Worm (Caenorhabditis elegans) whole organism, L4 larva: Measurements from ENCODE around the gene gpx-4.
A peak's percentile ranks its signal among the peaks of the same experiment; 100 is the strongest.

Source experiments
- D1046.2 ChIP-seq: fragments of 200-800 bp; sonication (Bioruptor generic); IDR thresholded peaks from 2 replicates; pipeline ENCODE4 v1.3.6; 2022; ENCODE audit warnings: missing genetic modification characterization, missing compliant biosample characterization
- F10B5.3 ChIP-seq: sonication (generic microtip); optimal IDR thresholded peaks from 2 replicates; lab custom pipeline; 2016; ENCODE audit warnings: mild to moderate bottlenecking, missing genetic modification characterization, missing compliant biosample characterization
- F44E2.7 ChIP-seq: fragments of 200-800 bp; sonication (Bioruptor generic); IDR thresholded peaks from 2 replicates; pipeline ENCODE4 v2.1.2; 2022; ENCODE audit warnings: missing genetic modification characterization, missing compliant biosample characterization
- R02D3.7 ChIP-seq: fragments of 150-350 bp; sonication (generic microtip); optimal IDR thresholded peaks from 3 replicates; lab custom pipeline; 2014; ENCODE audit warnings: missing biosample characterization, missing genetic modification characterization
- Y105C5A.15 ChIP-seq: fragments of 200-800 bp; sonication (Bioruptor generic); IDR thresholded peaks from 2 replicates; pipeline ENCODE4 v1.3.6; 2022; ENCODE audit warnings: missing genetic modification characterization, missing compliant biosample characterization
- Y48G9A.11 ChIP-seq: fragments of 200-800 bp; sonication (Bioruptor generic); IDR thresholded peaks from 2 replicates; pipeline ENCODE4 v1.3.6; 2022; ENCODE audit warnings: missing genetic modification reagents, missing genetic modification characterization, missing compliant biosample characterization
- Y5F2A.4 ChIP-seq: fragments of 200-800 bp; sonication (Bioruptor generic); optimal IDR thresholded peaks from 2 replicates; lab custom pipeline; 2018; ENCODE audit warnings: mild to moderate bottlenecking, missing genetic modification characterization, missing compliant biosample characterization
- ZK337.2 ChIP-seq: fragments of 200-800 bp; sonication (Bioruptor generic); IDR thresholded peaks from 2 replicates; pipeline ENCODE4 v1.3.6; 2022; ENCODE audit warnings: missing genetic modification reagents, missing genetic modification characterization, missing compliant biosample characterization
- ZK546.5 ChIP-seq, 2 experiments: sonication (generic microtip); optimal IDR thresholded peaks; 2 replicates each; lab custom pipeline; 2017; ENCODE audit warnings: missing biosample characterization in 2 of 2, missing genetic modification characterization in 2 of 2
- aha-1 ChIP-seq: fragments of 150-350 bp; peaks from one replicate; lab custom pipeline; 2014; ENCODE audit warnings: missing biosample characterization, missing genetic modification characterization
- arid-1 ChIP-seq: fragments of 200-800 bp; sonication (Bioruptor generic); conservative IDR thresholded peaks from 2 replicates; pipeline ENCODE4 v1.3.6; 2022; ENCODE audit warnings: missing genetic modification reagents, missing genetic modification characterization, missing compliant biosample characterization
- attf-4 ChIP-seq: sonication (generic microtip); optimal IDR thresholded peaks from 3 replicates; lab custom pipeline; 2017; ENCODE audit warnings: missing biosample characterization, missing genetic modification characterization
- ceh-28 ChIP-seq: fragments of 150-350 bp; optimal IDR thresholded peaks from 2 replicates; lab custom pipeline; 2014; ENCODE audit warnings: missing biosample characterization, missing genetic modification reagents, missing genetic modification characterization
- ceh-44 ChIP-seq: fragments of 200-800 bp; sonication (Bioruptor generic); IDR thresholded peaks from 2 replicates; pipeline ENCODE4 v1.3.6; 2022; ENCODE audit warnings: missing genetic modification reagents, missing genetic modification characterization, missing compliant biosample characterization
- ces-1 ChIP-seq: fragments of 150-350 bp; sonication (generic microtip); optimal IDR thresholded peaks from 4 replicates; lab custom pipeline; 2014; ENCODE audit warnings: missing biosample characterization, missing genetic modification reagents, missing genetic modification characterization
- ctbp-1 ChIP-seq: fragments of 200-800 bp; sonication (Bioruptor generic); IDR thresholded peaks from 2 replicates; pipeline ENCODE4 v1.3.6; 2022; ENCODE audit warnings: missing genetic modification reagents, missing genetic modification characterization, missing compliant biosample characterization
- daf-12 ChIP-seq: fragments of 150-350 bp; optimal IDR thresholded peaks from 2 replicates; lab custom pipeline; 2014; ENCODE audit warnings: missing biosample characterization, missing genetic modification reagents, missing genetic modification characterization
- daf-16 ChIP-seq, 3 experiments: sonication (generic microtip); optimal IDR thresholded peaks; 2 replicates each; lab custom pipeline; 2016 to 2017; ENCODE audit warnings: missing genetic modification characterization in 3 of 3, missing genetic modification reagents in 3 of 3, mild to moderate bottlenecking in 2 of 3, missing compliant biosample characterization in 2 of 3, missing biosample characterization in 1 of 3, moderate library complexity in 1 of 3
- dve-1 ChIP-seq: sonication (generic microtip); optimal IDR thresholded peaks from 2 replicates; lab custom pipeline; 2017; ENCODE audit warnings: antibody characterized with exemption, mild to moderate bottlenecking, missing genetic modification characterization, missing compliant biosample characterization; ENCODE audit not compliant: insufficient read depth
- fkh-10 ChIP-seq: fragments of 150-350 bp; optimal IDR thresholded peaks from 2 replicates; lab custom pipeline; 2014; ENCODE audit warnings: missing biosample characterization, missing genetic modification reagents, missing genetic modification characterization
- fos-1 ChIP-seq: fragments of 150-350 bp; optimal IDR thresholded peaks from 2 replicates; lab custom pipeline; 2014; ENCODE audit warnings: missing biosample characterization, missing genetic modification characterization
- hlh-30 ChIP-seq: sonication (generic microtip); optimal IDR thresholded peaks from 2 replicates; lab custom pipeline; 2017; ENCODE audit warnings: antibody characterized with exemption, mild to moderate bottlenecking, missing genetic modification characterization, missing compliant biosample characterization; ENCODE audit not compliant: insufficient read depth
- jun-1 ChIP-seq: fragments of 150-350 bp; optimal IDR thresholded peaks from 2 replicates; lab custom pipeline; 2014; ENCODE audit warnings: missing biosample characterization, missing genetic modification reagents, missing genetic modification characterization
- lim-7 ChIP-seq: fragments of 200-800 bp; sonication (Bioruptor generic); IDR thresholded peaks from 2 replicates; pipeline ENCODE4 v1.3.6; 2022; ENCODE audit warnings: missing genetic modification characterization, missing compliant biosample characterization
- lin-38 ChIP-seq: fragments of 200-800 bp; sonication (Bioruptor generic); IDR thresholded peaks from 2 replicates; pipeline ENCODE4 v1.3.6; 2022; ENCODE audit warnings: missing genetic modification reagents, missing genetic modification characterization, missing compliant biosample characterization
- lin-39 ChIP-seq: fragments of 150-350 bp; optimal IDR thresholded peaks from 2 replicates; lab custom pipeline; 2014; ENCODE audit warnings: missing biosample characterization, missing genetic modification reagents, missing genetic modification characterization
- madf-5 ChIP-seq, 2 experiments: fragments of 200-800 bp; sonication (Bioruptor generic); IDR thresholded peaks; 2 replicates each; pipeline ENCODE4 v1.3.6; 2022; ENCODE audit warnings: missing compliant biosample characterization in 2 of 2, missing genetic modification characterization in 2 of 2
- mdt-29 ChIP-seq: fragments of 200-800 bp; sonication (Bioruptor generic); IDR thresholded peaks from 2 replicates; pipeline ENCODE4 v1.3.6; 2022; ENCODE audit warnings: missing genetic modification reagents, missing genetic modification characterization, missing compliant biosample characterization
- mxl-2 ChIP-seq: fragments of 200-800 bp; sonication (Bioruptor generic); conservative IDR thresholded peaks from 2 replicates; pipeline ENCODE4 v1.3.6; 2022; ENCODE audit warnings: missing genetic modification reagents, missing genetic modification characterization, missing compliant biosample characterization
- nhr-102 ChIP-seq: sonication (generic microtip); optimal IDR thresholded peaks from 2 replicates; lab custom pipeline; 2016; ENCODE audit warnings: mild to moderate bottlenecking, missing genetic modification characterization, moderate library complexity, missing compliant biosample characterization
- nhr-25 ChIP-seq: sonication (generic microtip); optimal IDR thresholded peaks from 2 replicates; lab custom pipeline; 2017; ENCODE audit warnings: missing genetic modification characterization, mild to moderate bottlenecking, missing compliant biosample characterization, antibody characterized with exemption, moderate library complexity, borderline replicate concordance; ENCODE audit not compliant: insufficient read depth
- nhr-42 ChIP-seq: fragments of 200-800 bp; sonication (Bioruptor generic); IDR thresholded peaks from 2 replicates; pipeline ENCODE4 v1.3.6; 2022; ENCODE audit warnings: missing genetic modification characterization, missing compliant biosample characterization
- nhr-77 ChIP-seq: fragments of 150-350 bp; optimal IDR thresholded peaks from 2 replicates; lab custom pipeline; 2014; ENCODE audit warnings: missing biosample characterization, missing genetic modification characterization
- pha-4 ChIP-seq, 2 experiments: fragments of 150-350 bp in 1 of 2; fragments of 200-800 bp in 1 of 2; sonication (Bioruptor generic) in 1 of 2; IDR thresholded peaks in 1 of 2; optimal IDR thresholded peaks in 1 of 2; 2 replicates each; pipeline versions ENCODE4 v1.3.6 to Lab custom; 2014 to 2022; ENCODE audit warnings: missing genetic modification characterization in 2 of 2, missing genetic modification reagents in 2 of 2, missing biosample characterization in 1 of 2, missing compliant biosample characterization in 1 of 2
- pqm-1 ChIP-seq: sonication (generic microtip); optimal IDR thresholded peaks from 2 replicates; lab custom pipeline; 2017; ENCODE audit warnings: missing biosample characterization, missing genetic modification characterization
- rbr-2 ChIP-seq: sonication (generic microtip); optimal IDR thresholded peaks from 2 replicates; lab custom pipeline; 2016; ENCODE audit warnings: missing genotype, missing genetic modification characterization, missing compliant biosample characterization
- saeg-2 ChIP-seq: fragments of 200-800 bp; sonication (Bioruptor generic); IDR thresholded peaks from 2 replicates; pipeline ENCODE4 v1.3.6; 2022; ENCODE audit warnings: missing genetic modification reagents, missing genetic modification characterization, missing compliant biosample characterization
- snpc-1.2 ChIP-seq: fragments of 200-800 bp; sonication (Bioruptor generic); IDR thresholded peaks from 2 replicates; pipeline ENCODE4 v1.3.6; 2022; ENCODE audit warnings: missing genetic modification reagents, missing genetic modification characterization, missing compliant biosample characterization
- unc-62 ChIP-seq, 3 experiments: fragments of 150-350 bp in 1 of 3; sonication (generic microtip); optimal IDR thresholded peaks in 2 of 3; peaks in 1 of 3; 1 replicate in 1 of 3; 2 replicates in 2 of 3; lab custom pipeline; 2014 to 2017; ENCODE audit warnings: missing biosample characterization in 3 of 3, missing genetic modification characterization in 3 of 3, missing genetic modification reagents in 3 of 3, missing genotype in 1 of 3
- vab-7 ChIP-seq: fragments of 200-800 bp; sonication (Bioruptor generic); IDR thresholded peaks from 2 replicates; pipeline ENCODE4 v1.3.6; 2022; ENCODE audit warnings: missing genetic modification reagents, missing genetic modification characterization, missing compliant biosample characterization
- zfp-3 ChIP-seq: fragments of 200-800 bp; sonication (Bioruptor generic); conservative IDR thresholded peaks from 2 replicates; pipeline ENCODE4 v1.3.6; 2022; ENCODE audit warnings: missing genetic modification reagents, missing genetic modification characterization, missing compliant biosample characterization

The gpx-4 gene

ce11 chrIV:2657307-2657706, 17.5 kb downstream of the gpx-4 start (continued):
- TF ChIP-seq arid-1 (GFP tag; lab: Robert Waterston, UW), result peak; percentile 65; the same call in 1 of the 2 replicates
- TF ChIP-seq rbr-2 (tag; lab: Kevin White, UChicago), result no peak
- peak; percentile 13 for TF ChIP-seq nhr-102
- TF ChIP-seq ctbp-1, result peak; percentile 65
- no peak for TF ChIP-seq attf-4 (tag; lab: Kevin White, UChicago)
- TF ChIP-seq Y5F2A.4 (GFP tag; lab: Kevin White, UChicago), result peak; percentile 27
- TF ChIP-seq madf-5 (GFP tag; IDR thresholded peaks at IDR 0.05; lab: Robert Waterston, UW), result peak in 1 of 2 experiments; percentile 64; a peak in 1 of 4 replicates
- TF ChIP-seq lin-39 (tag; lab: Kevin White, UChicago), result no peak
- no peak for TF ChIP-seq hlh-30 (tag; lab: Kevin White, UChicago)
- TF ChIP-seq F10B5.3 (tag; lab: Kevin White, UChicago), result no peak
- TF ChIP-seq F44E2.7 (GFP tag; lab: Robert Waterston, UW), result peak; percentile 90; the same call in 1 of the 2 replicates
- TF ChIP-seq ceh-44 (GFP tag; lab: Robert Waterston, UW), result peak; percentile 30; the same call in 1 of the 2 replicates
- TF ChIP-seq mxl-2 (GFP tag; lab: Robert Waterston, UW), result 0 out of 2 replicates have a peak, but pooled peaks have one; percentile 16
- TF ChIP-seq pha-4 (GFP tag; IDR thresholded peaks at IDR 0.05; lab: Robert Waterston, UW), result peak; percentile 78; the same call in 1 of the 2 replicates
- TF ChIP-seq pha-4 (tag; optimal IDR thresholded peaks at IDR 0.05; lab: Kevin White, UChicago), result no peak
- TF ChIP-seq snpc-1.2 (GFP tag; lab: Robert Waterston, UW), result peak; percentile 72
- TF ChIP-seq ZK546.5 (tag; optimal IDR thresholded peaks at IDR 0.05; lab: Kevin White, UChicago), result no peak
- TF ChIP-seq fos-1 (tag; lab: Kevin White, UChicago), result no peak
- TF ChIP-seq saeg-2 (GFP tag; lab: Robert Waterston, UW), result no peak
- TF ChIP-seq ZK337.2 (GFP tag; lab: Robert Waterston, UW), result no peak
- TF ChIP-seq dve-1 (tag; lab: Kevin White, UChicago), result no peak
- no peak for TF ChIP-seq pqm-1 (tag; lab: Kevin White, UChicago)
- TF ChIP-seq nhr-25, result no peak
- no peak for TF ChIP-seq ceh-28 (tag; lab: Kevin White, UChicago)
- peak; percentile 58; the same call in 1 of the 2 replicates for TF ChIP-seq D1046.2 (GFP tag; lab: Robert Waterston, UW)
- TF ChIP-seq aha-1 (tag; lab: Kevin White, UChicago), result peak; percentile 96

ce11 chrIV:2656400-2657139, 18.2 kb downstream of the gpx-4 start:
- 0 out of 2 replicates have a peak, but pooled peaks have one; percentile 37 for TF ChIP-seq zfp-3 (GFP tag; lab: Robert Waterston, UW)
- no peak for TF ChIP-seq daf-16 (GFP tag; optimal IDR thresholded peaks at IDR 0.05; lab: Kevin White, UChicago)
- TF ChIP-seq daf-16 (tag; optimal IDR thresholded peaks at IDR 0.05; lab: Kevin White, UChicago), result peak; percentile 8
- peak in 1 of 2 experiments; percentile 76 for TF ChIP-seq unc-62 (GFP tag; optimal IDR thresholded peaks at IDR 0.05 in 1 of 2; lab: Kevin White, UChicago)
- no peak for TF ChIP-seq unc-62 (tag; optimal IDR thresholded peaks at IDR 0.05; lab: Kevin White, UChicago)
- TF ChIP-seq daf-12 (tag; lab: Kevin White, UChicago), result no peak
- TF ChIP-seq fkh-10 (GFP tag; lab: Kevin White, UChicago), result peak; percentile 26
- TF ChIP-seq nhr-77, result no peak
- TF ChIP-seq nhr-42, result no peak
- TF ChIP-seq Y105C5A.15 (GFP tag; lab: Robert Waterston, UW), result no peak
- peak; percentile 37 for TF ChIP-seq aha-1 (tag; lab: Kevin White, UChicago)
- peak; percentile 66; the same call in 1 of the 2 replicates for TF ChIP-seq lim-7 (GFP tag; lab: Robert Waterston, UW)
- TF ChIP-seq ces-1 (GFP tag; lab: Kevin White, UChicago), result no peak
- TF ChIP-seq hlh-30 (tag; lab: Kevin White, UChicago), result no peak
- no peak for TF ChIP-seq R02D3.7
- 0 out of 2 replicates have a peak, but pooled peaks have one; percentile 9 for TF ChIP-seq mdt-29 (GFP tag; lab: Robert Waterston, UW)
- TF ChIP-seq lin-38 (GFP tag; lab: Robert Waterston, UW), result peak; percentile 39
- no peak for TF ChIP-seq jun-1 (tag; lab: Kevin White, UChicago)
- TF ChIP-seq vab-7 (GFP tag; lab: Robert Waterston, UW), result 0 out of 2 replicates have a peak, but pooled peaks have one; percentile 40
- 0 out of 2 replicates have a peak, but pooled peaks have one; percentile 15 for TF ChIP-seq Y48G9A.11 (GFP tag; lab: Robert Waterston, UW)
- TF ChIP-seq, all 104 proteins: peak for 10
